Worm (Caenorhabditis elegans): ENCODE measurements around the gene Y54F10BM.6.

Y54F10BM.6 gene

DNA sequence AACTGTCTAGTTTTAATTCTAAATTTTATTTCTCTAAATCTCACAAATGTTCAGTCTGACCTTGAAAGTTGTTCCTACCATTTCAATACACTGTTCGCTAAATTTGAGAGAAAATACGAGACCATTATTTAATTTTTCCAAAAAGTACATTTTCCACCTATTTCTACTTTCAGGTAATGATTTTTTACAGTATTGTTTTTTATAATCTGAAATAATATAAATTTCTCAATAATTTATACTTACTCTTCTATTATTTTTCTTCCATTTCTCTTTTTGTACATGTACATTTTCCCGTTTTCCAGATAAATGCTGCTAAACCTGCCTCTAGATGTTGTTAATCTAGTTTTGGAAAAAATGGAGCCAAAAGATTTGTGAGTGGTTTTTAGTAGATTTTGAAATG lies 35.6 kb upstream of the Y54F10BM.6 start, which contains the start of gene fbxa-62 (continued):
- no peak for TF ChIP-seq egl-44 (GFP tag; IDR thresholded peaks at IDR 0.05)
- TF ChIP-seq mel-28 (tag; optimal IDR thresholded peaks at IDR 0.05; ENCODE audit: borderline replicate concordance), result no peak
- no peak for TF ChIP-seq sdz-38 (tag; optimal IDR thresholded peaks at IDR 0.05)
- TF ChIP-seq T26A5.8 (tag; optimal IDR thresholded peaks at IDR 0.05), result no peak
- TF ChIP-seq Y53F4B.3 (GFP tag; IDR thresholded peaks at IDR 0.05), result no peak
- TF ChIP-seq ceh-91 (GFP tag; IDR thresholded peaks at IDR 0.05), result no peak

- TF ChIP-seq F37B4.10 (GFP tag; IDR thresholded peaks at IDR 0.05) (no peak), ztf-6 (GFP tag; IDR thresholded peaks at IDR 0.05) (no peak), pbrm-1 (GFP tag; IDR thresholded peaks at IDR 0.05) (no peak), Y53F4B.3 (GFP tag; IDR thresholded peaks at IDR 0.05) (no peak), let-526 (GFP tag; IDR thresholded peaks at IDR 0.05) (no peak), lin-26 (GFP tag; IDR thresholded peaks at IDR 0.05) (no peak), F10E7.11 (tag; optimal IDR thresholded peaks at IDR 0.05) (no peak), B0035.1 (tag; optimal IDR thresholded peaks at IDR 0.05) (no peak), rec-8 (tag; optimal IDR thresholded peaks at IDR 0.05) (no peak), ztf-18 (tag; optimal IDR thresholded peaks at IDR 0.05) (no peak), efl-1 (GFP tag; optimal IDR thresholded peaks at IDR 0.05) (no peak), lin-54 (GFP tag; optimal IDR thresholded peaks at IDR 0.05) (no peak), lin-35 (GFP tag; optimal IDR thresholded peaks at IDR 0.05) (no peak), nhr-120 (GFP tag; IDR thresholded peaks at IDR 0.05) (no peak), sea-2 (GFP tag; IDR thresholded peaks at IDR 0.05) (no peak), dpl-1 (GFP tag; optimal IDR thresholded peaks at IDR 0.05) (no peak), nfya-1 (tag; optimal IDR thresholded peaks at IDR 0.05; ENCODE audit: borderline replicate concordance, insufficient read depth) (no peak), ceh-79 (tag; optimal IDR thresholded peaks at IDR 0.05) (no peak)
Observed at ce11 chrIII:2232360-2232759, 30.7 kb upstream of the Y54F10BM.6 start, which contains the start of gene fbxa-47. fbxa-47 (minus strand) TSS chrIII:2232460.

DNA sequence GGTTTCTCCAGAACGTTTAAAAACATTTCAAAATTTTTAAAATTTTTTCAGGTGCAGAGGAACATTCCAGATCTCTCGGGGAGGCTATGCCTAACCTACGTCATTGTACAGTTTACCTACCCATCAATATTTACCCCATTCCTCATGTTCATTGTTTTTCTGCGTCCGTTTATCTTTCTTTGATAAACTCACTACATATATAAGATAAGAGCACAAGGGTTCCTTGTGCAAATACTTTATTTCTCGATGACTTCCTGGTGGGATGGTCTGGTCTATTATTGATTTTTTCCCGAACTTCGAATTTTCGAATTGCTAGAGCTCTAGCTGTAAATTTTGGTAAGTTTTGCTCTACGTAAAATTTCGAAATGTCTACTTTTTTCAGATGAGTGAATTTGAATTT lies 29.6 kb upstream of the Y54F10BM.6 start:
- TF ChIP-seq ama-1 (optimal IDR thresholded peaks at IDR 0.05) (no peak), ama-1 (GFP tag; optimal IDR thresholded peaks at IDR 0.05) (no peak), snpc-3.4 (tag; optimal IDR thresholded peaks at IDR 0.05) (no peak), attf-5 (GFP tag; optimal IDR thresholded peaks at IDR 0.05) (no peak), ztf-6 (GFP tag; IDR thresholded peaks at IDR 0.05) (no peak), aptf-3 (GFP tag; IDR thresholded peaks at IDR 0.05) (no peak), snpc-1.3 (tag; optimal IDR thresholded peaks at IDR 0.05; ENCODE audit: insufficient read depth) (no peak), cebp-2 (GFP tag; IDR thresholded peaks at IDR 0.05) (no peak), F52B5.7 (tag; optimal IDR thresholded peaks at IDR 0.05) (no peak), mes-4 (tag; optimal IDR thresholded peaks at IDR 0.05) (no peak)

DNA sequence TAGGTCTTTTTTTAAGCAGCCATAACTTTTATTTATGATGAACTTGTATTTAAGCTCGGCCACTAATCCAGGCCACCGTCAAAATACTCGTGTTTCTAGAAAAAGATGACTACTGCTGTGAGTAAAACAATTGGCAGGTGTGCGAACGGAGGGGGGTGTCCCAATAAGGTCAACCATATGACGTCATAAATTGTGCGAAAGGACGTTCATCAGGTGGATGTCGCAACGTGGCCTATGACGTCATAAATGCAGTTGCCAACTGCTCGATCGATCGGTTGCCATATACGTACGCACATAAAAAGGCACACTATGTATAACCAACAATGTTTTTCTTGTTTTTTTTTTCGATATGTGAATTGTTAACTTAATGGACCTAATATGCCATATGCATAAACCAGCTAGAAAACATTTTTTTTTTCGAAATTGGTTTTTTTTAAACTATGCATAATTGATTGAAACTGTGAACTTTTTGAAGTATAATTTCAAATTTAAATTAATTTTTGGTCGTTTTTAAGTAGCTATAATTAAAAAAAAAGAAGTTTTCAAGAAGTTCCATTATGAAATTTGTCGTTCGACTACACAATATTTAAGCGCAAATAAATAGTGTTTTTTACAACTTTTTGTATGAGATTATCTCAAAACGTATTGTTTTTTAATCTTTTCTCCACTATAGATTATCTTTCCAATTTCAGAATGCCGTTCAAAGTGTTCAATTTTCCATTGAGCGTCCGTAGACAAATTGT lies 28.7 kb upstream of the Y54F10BM.6 start, which contains the start of gene C39B5.2:
TSS of gene C39B5.2 (plus strand) at position 693 of the 743 bp plus-strand sequence.
- TF ChIP-seq lin-54 (GFP tag; optimal IDR thresholded peaks at IDR 0.05) (no peak), B0261.1 (tag; optimal IDR thresholded peaks at IDR 0.05) (no peak), Y95B8A.8 (GFP tag; IDR thresholded peaks at IDR 0.05) (no peak), ama-1 (optimal IDR thresholded peaks at IDR 0.05) (no peak), ama-1 (GFP tag; optimal IDR thresholded peaks at IDR 0.05) (no peak), rec-8 (tag; optimal IDR thresholded peaks at IDR 0.05) (no peak), hlh-12 (tag; optimal IDR thresholded peaks at IDR 0.05) (no peak), atf-7 (tag; optimal IDR thresholded peaks at IDR 0.05) (peak; percentile 28), ztf-28 (GFP tag; IDR thresholded peaks at IDR 0.05) (no peak), ztf-22 (GFP tag; optimal IDR thresholded peaks at IDR 0.05) (no peak)
